Worm (Caenorhabditis elegans): Measurements from ENCODE around the gene aqp-10.

- TF ChIP-seq ces-1 (GFP tag; optimal IDR thresholded peaks at IDR 0.05) (no peak), ceh-82 (tag; optimal IDR thresholded peaks at IDR 0.05) (no peak), ztf-4 (tag; optimal IDR thresholded peaks at IDR 0.05) (no peak), nhr-77 (tag; optimal IDR thresholded peaks at IDR 0.05) (no peak), vab-15 (tag; optimal IDR thresholded peaks at IDR 0.05) (no peak), swsn-7 (tag; optimal IDR thresholded peaks at IDR 0.05) (no peak), irx-1 (tag; optimal IDR thresholded peaks at IDR 0.05) (no peak)
These were observed 30.8 kb downstream of the aqp-10 start for ce11 chrII:9738820-9739219.

Data from whole organism, L1 larva.